Worm (Caenorhabditis elegans) whole organism, L1 larva: ENCODE measurements around the gene C45B11.6.

Experiments
- C16A3.4 ChIP-seq: fragments of 150-350 bp; optimal IDR thresholded peaks from 2 replicates; lab custom pipeline; 2014; ENCODE audit warnings: missing biosample characterization, missing genetic modification characterization
- C34B4.2 ChIP-seq: sonication (generic microtip); optimal IDR thresholded peaks from 2 replicates; lab custom pipeline; 2017; ENCODE audit warnings: mild to moderate bottlenecking, missing genetic modification characterization, missing compliant biosample characterization
- F16B12.6 ChIP-seq: fragments of 150-350 bp; optimal IDR thresholded peaks from 2 replicates; lab custom pipeline; 2014; ENCODE audit warnings: missing biosample characterization, missing genetic modification characterization
- Y116A8C.19 ChIP-seq: sonication (generic microtip); optimal IDR thresholded peaks from 2 replicates; lab custom pipeline; 2016; ENCODE audit warnings: missing compliant biosample characterization, missing genetic modification characterization, borderline replicate concordance
- aha-1 ChIP-seq: fragments of 150-350 bp; optimal IDR thresholded peaks from 2 replicates; lab custom pipeline; 2014; ENCODE audit warnings: missing biosample characterization, missing genetic modification characterization
- alr-1 ChIP-seq: fragments of 200-800 bp; sonication (Bioruptor generic); optimal IDR thresholded peaks from 2 replicates; lab custom pipeline; 2018; ENCODE audit warnings: borderline replicate concordance, mild to moderate bottlenecking, missing genetic modification characterization, missing compliant biosample characterization
- blmp-1 ChIP-seq: fragments of 150-350 bp; optimal IDR thresholded peaks from 2 replicates; lab custom pipeline; 2014; ENCODE audit warnings: missing biosample characterization, missing genetic modification characterization
- ceh-82 ChIP-seq, 3 experiments: fragments of 150-350 bp in 1 of 3; sonication (generic microtip) in 2 of 3; optimal IDR thresholded peaks; 2 replicates each; lab custom pipeline; 2014 to 2017; ENCODE audit warnings: missing biosample characterization in 3 of 3, missing genetic modification characterization in 3 of 3
- ceh-90 ChIP-seq: sonication (generic microtip); optimal IDR thresholded peaks from 2 replicates; lab custom pipeline; 2016; ENCODE audit warnings: missing genetic modification characterization, missing compliant biosample characterization
- dsc-1 ChIP-seq: sonication (generic microtip); optimal IDR thresholded peaks from 2 replicates; lab custom pipeline; 2016; ENCODE audit warnings: mild to moderate bottlenecking, missing genetic modification characterization, missing compliant biosample characterization
- efl-1 ChIP-seq, 4 experiments: fragments of 150-350 bp; optimal IDR thresholded peaks in 3 of 4; peaks in 1 of 4; 1 replicate in 1 of 4; 2 replicates in 3 of 4; lab custom pipeline; 2014; ENCODE audit warnings: missing biosample characterization in 2 of 4, missing genetic modification characterization in 2 of 4, missing genetic modification reagents in 2 of 4
- egl-13 ChIP-seq: sonication (generic microtip); optimal IDR thresholded peaks from 2 replicates; lab custom pipeline; 2016; ENCODE audit warnings: missing genotype, missing genetic modification reagents, missing genetic modification characterization, missing compliant biosample characterization
- egl-27 ChIP-seq, 2 experiments: fragments of 150-350 bp in 1 of 2; sonication (generic microtip); optimal IDR thresholded peaks; 3 replicates each; lab custom pipeline; 2017 to 2018; ENCODE audit warnings: missing biosample characterization in 2 of 2, missing genetic modification characterization in 2 of 2, missing genetic modification reagents in 2 of 2
- elt-3 ChIP-seq, 6 experiments: fragments of 150-350 bp in 1 of 6; sonication (generic microtip); optimal IDR thresholded peaks; 2 replicates each; lab custom pipeline; 2017 to 2018; ENCODE audit warnings: missing biosample characterization in 6 of 6, missing genetic modification characterization in 6 of 6, inconsistent platforms in 1 of 6
- ets-5 ChIP-seq: fragments of 200-800 bp; sonication (Bioruptor generic); IDR thresholded peaks from 2 replicates; pipeline ENCODE4 v1.3.6; 2022; ENCODE audit warnings: missing genetic modification characterization, missing compliant biosample characterization
- fkh-10 ChIP-seq: sonication (generic microtip); optimal IDR thresholded peaks from 2 replicates; lab custom pipeline; 2017; ENCODE audit warnings: missing biosample characterization, missing genetic modification reagents, missing genetic modification characterization
- fkh-4 ChIP-seq: sonication (generic microtip); optimal IDR thresholded peaks from 2 replicates; lab custom pipeline; 2016; ENCODE audit warnings: missing compliant biosample characterization, missing genetic modification characterization, borderline replicate concordance
- fos-1 ChIP-seq: fragments of 150-350 bp; optimal IDR thresholded peaks from 2 replicates; lab custom pipeline; 2014; ENCODE audit warnings: missing biosample characterization, missing genetic modification characterization
- hlh-17 ChIP-seq: fragments of 200-800 bp; sonication (Bioruptor generic); optimal IDR thresholded peaks from 2 replicates; lab custom pipeline; 2018; ENCODE audit warnings: missing genetic modification characterization, mild to moderate bottlenecking, missing compliant biosample characterization, moderate library complexity, borderline replicate concordance
- hpl-2 ChIP-seq: fragments of 150-350 bp; optimal IDR thresholded peaks from 2 replicates; lab custom pipeline; 2014; ENCODE audit warnings: missing biosample characterization, missing genetic modification reagents, missing genetic modification characterization
- irx-1 ChIP-seq: sonication (generic microtip); optimal IDR thresholded peaks from 2 replicates; lab custom pipeline; 2016; ENCODE audit warnings: missing genetic modification characterization, missing compliant biosample characterization
- lin-13 ChIP-seq: fragments of 150-350 bp; optimal IDR thresholded peaks from 2 replicates; lab custom pipeline; 2014; ENCODE audit warnings: missing biosample characterization, missing genetic modification reagents, missing genetic modification characterization
- lin-14 ChIP-seq: fragments of 200-800 bp; sonication (Bioruptor generic); optimal IDR thresholded peaks from 2 replicates; lab custom pipeline; 2018; ENCODE audit warnings: mild to moderate bottlenecking, missing genetic modification characterization, moderate library complexity, missing compliant biosample characterization
- lin-35 ChIP-seq, 2 experiments: fragments of 150-350 bp; optimal IDR thresholded peaks; 2 replicates each; lab custom pipeline; 2014; ENCODE audit warnings: missing biosample characterization in 2 of 2, missing genetic modification characterization in 2 of 2, missing genetic modification reagents in 2 of 2
- lsy-2 ChIP-seq, 2 experiments: fragments of 150-350 bp; optimal IDR thresholded peaks; 2 replicates each; lab custom pipeline; 2014; ENCODE audit warnings: missing biosample characterization in 2 of 2, missing genetic modification characterization in 2 of 2
- mab-9 ChIP-seq: fragments of 200-800 bp; sonication (Bioruptor generic); IDR thresholded peaks from 2 replicates; pipeline ENCODE4 v1.3.6; 2022; ENCODE audit warnings: missing genetic modification reagents, missing genetic modification characterization, missing compliant biosample characterization
- mdl-1 ChIP-seq, 2 experiments: fragments of 150-350 bp; optimal IDR thresholded peaks; 2 replicates each; lab custom pipeline; 2014 to 2017; ENCODE audit warnings: missing biosample characterization in 2 of 2, missing genetic modification characterization in 2 of 2, inconsistent platforms in 1 of 2
- mef-2 ChIP-seq: fragments of 150-350 bp; optimal IDR thresholded peaks from 2 replicates; lab custom pipeline; 2014; ENCODE audit warnings: missing biosample characterization, missing genetic modification characterization
- mep-1 ChIP-seq: fragments of 150-350 bp; optimal IDR thresholded peaks from 2 replicates; lab custom pipeline; 2014; ENCODE audit warnings: missing biosample characterization, missing genetic modification characterization
- nhr-11 ChIP-seq: fragments of 150-350 bp; optimal IDR thresholded peaks from 2 replicates; lab custom pipeline; 2014; ENCODE audit warnings: missing biosample characterization, missing genetic modification characterization
- nhr-19 ChIP-seq: fragments of 200-800 bp; sonication (Bioruptor generic); conservative IDR thresholded peaks from 2 replicates; pipeline ENCODE4 v1.3.6; 2022; ENCODE audit warnings: missing genetic modification characterization, missing compliant biosample characterization
- nhr-20 ChIP-seq: sonication (generic microtip); optimal IDR thresholded peaks from 2 replicates; lab custom pipeline; 2016; ENCODE audit warnings: mild to moderate bottlenecking, missing genetic modification characterization, missing compliant biosample characterization
- nhr-47 ChIP-seq: sonication (generic microtip); optimal IDR thresholded peaks from 2 replicates; lab custom pipeline; 2016; ENCODE audit warnings: mild to moderate bottlenecking, missing genetic modification characterization, moderate library complexity, missing compliant biosample characterization
- nhr-84 ChIP-seq: sonication (generic microtip); optimal IDR thresholded peaks from 2 replicates; lab custom pipeline; 2017; ENCODE audit warnings: missing biosample characterization, missing genetic modification characterization
- nhr-85 ChIP-seq: sonication (generic microtip); peaks from one replicate; lab custom pipeline; 2016; ENCODE audit warnings: missing genetic modification characterization, inconsistent platforms, missing compliant biosample characterization
- pag-3 ChIP-seq: sonication (generic microtip); optimal IDR thresholded peaks from 2 replicates; lab custom pipeline; 2017; ENCODE audit warnings: missing genetic modification characterization, mild to moderate bottlenecking, missing compliant biosample characterization, antibody characterized with exemption, borderline replicate concordance; ENCODE audit not compliant: insufficient read depth
- pqm-1 ChIP-seq: sonication (generic microtip); optimal IDR thresholded peaks from 3 replicates; lab custom pipeline; 2017; ENCODE audit warnings: missing biosample characterization, missing genetic modification characterization
- skn-1 ChIP-seq: fragments of 150-350 bp; optimal IDR thresholded peaks from 2 replicates; lab custom pipeline; 2014; ENCODE audit warnings: missing biosample characterization, missing genetic modification characterization
- snpc-4 ChIP-seq: fragments of 150-350 bp; optimal IDR thresholded peaks from 2 replicates; lab custom pipeline; 2014; ENCODE audit warnings: missing biosample characterization, missing genetic modification characterization
- snu-23 ChIP-seq: sonication (generic microtip); optimal IDR thresholded peaks from 2 replicates; lab custom pipeline; 2016; ENCODE audit warnings: missing genetic modification characterization, missing compliant biosample characterization
- sox-4 ChIP-seq: sonication (generic microtip); optimal IDR thresholded peaks from 2 replicates; lab custom pipeline; 2016; ENCODE audit warnings: missing genetic modification characterization, missing compliant biosample characterization
- sptf-1 ChIP-seq: fragments of 150-350 bp; optimal IDR thresholded peaks from 2 replicates; lab custom pipeline; 2014; ENCODE audit warnings: missing biosample characterization, missing genetic modification characterization
- sup-37 ChIP-seq: fragments of 200-800 bp; sonication (Bioruptor generic); optimal IDR thresholded peaks from 2 replicates; lab custom pipeline; 2018; ENCODE audit warnings: mild to moderate bottlenecking, missing genetic modification characterization, missing compliant biosample characterization
- tbx-2 ChIP-seq: sonication (generic microtip); optimal IDR thresholded peaks from 2 replicates; lab custom pipeline; 2016; ENCODE audit warnings: missing genetic modification characterization, missing compliant biosample characterization
- unc-130 ChIP-seq: fragments of 150-350 bp; optimal IDR thresholded peaks from 2 replicates; lab custom pipeline; 2017; ENCODE audit warnings: missing biosample characterization, missing genetic modification characterization, inconsistent platforms
- unc-62 ChIP-seq: fragments of 150-350 bp; optimal IDR thresholded peaks from 2 replicates; lab custom pipeline; 2014; ENCODE audit warnings: missing biosample characterization, missing genetic modification reagents, missing genetic modification characterization
- zag-1 ChIP-seq: fragments of 150-350 bp; optimal IDR thresholded peaks from 2 replicates; lab custom pipeline; 2014; ENCODE audit warnings: missing biosample characterization, missing genetic modification characterization
- ztf-11 ChIP-seq, 2 experiments: sonication (generic microtip); optimal IDR thresholded peaks; 2 replicates each; lab custom pipeline; 2016 to 2017; ENCODE audit warnings: missing genetic modification characterization in 2 of 2, missing biosample characterization in 1 of 2, missing compliant biosample characterization in 1 of 2

C45B11.6 gene

DNA sequence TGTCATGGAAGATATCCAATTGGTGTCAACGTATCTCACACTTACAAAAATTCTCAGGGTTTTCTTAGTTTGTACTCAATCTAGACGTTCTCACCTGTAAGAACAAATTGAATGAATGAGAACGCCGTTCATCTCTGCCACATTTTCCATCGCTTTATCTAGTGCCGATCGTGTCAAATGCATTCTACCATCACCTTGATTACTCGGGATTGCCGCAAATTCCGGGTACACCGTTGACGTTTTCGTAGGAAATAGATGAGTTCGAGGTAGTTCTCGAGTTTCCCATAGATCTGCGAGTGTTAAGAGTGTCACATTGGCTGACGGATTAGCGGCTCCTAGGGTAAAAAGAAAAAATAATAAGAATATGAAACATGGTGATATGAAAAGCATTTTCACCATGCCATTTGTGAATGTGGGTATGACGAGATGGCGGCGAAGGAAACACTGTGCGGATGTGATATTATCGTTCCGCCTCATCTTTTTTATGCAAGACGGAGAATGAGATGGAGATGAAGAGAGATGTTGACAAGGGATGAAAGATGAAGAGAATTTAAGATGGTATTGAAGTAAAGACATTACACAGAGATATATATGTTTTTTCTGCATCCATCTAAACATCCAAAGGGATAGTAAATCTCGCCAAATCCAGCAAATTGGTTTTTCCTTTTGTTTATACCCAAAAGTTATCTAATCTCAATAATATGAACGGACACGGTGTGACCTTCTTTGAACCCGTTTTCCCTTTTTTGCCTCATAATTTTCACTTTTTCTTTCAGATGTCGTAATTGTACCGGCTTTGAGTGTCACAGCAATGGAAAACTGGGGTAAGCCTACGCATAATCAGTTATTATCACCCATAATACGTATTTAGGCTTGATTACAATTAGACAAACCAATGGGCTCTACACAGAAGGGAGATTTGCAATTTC is 49.6 kb downstream of the C45B11.6 start, which contains the start of gene lact-8:
lact-8 (minus strand) TSS at position 445 of the 929 bp plus-strand sequence.
- TF ChIP-seq nhr-85 (tag; lab: Kevin White, UChicago) (no peak), F16B12.6 (no peak), nhr-20 (tag; lab: Kevin White, UChicago) (no peak), dsc-1 (tag; lab: Kevin White, UChicago) (peak; percentile 25), blmp-1 (tag; lab: Kevin White, UChicago) (peak; percentile 56), pag-3 (tag; lab: Kevin White, UChicago) (no peak), efl-1 (optimal IDR thresholded peaks at IDR 0.05; lab: Kevin White, UChicago) (no peak), efl-1 (GFP tag; optimal IDR thresholded peaks at IDR 0.05 in 1 of 2; lab: Kevin White, UChicago) (peak in 1 of 2 experiments; percentile 90), lin-14 (GFP tag; lab: Kevin White, UChicago) (peak; percentile 18), alr-1 (no peak), ztf-11 (tag; optimal IDR thresholded peaks at IDR 0.05; lab: Kevin White, UChicago) (no peak)

DNA sequence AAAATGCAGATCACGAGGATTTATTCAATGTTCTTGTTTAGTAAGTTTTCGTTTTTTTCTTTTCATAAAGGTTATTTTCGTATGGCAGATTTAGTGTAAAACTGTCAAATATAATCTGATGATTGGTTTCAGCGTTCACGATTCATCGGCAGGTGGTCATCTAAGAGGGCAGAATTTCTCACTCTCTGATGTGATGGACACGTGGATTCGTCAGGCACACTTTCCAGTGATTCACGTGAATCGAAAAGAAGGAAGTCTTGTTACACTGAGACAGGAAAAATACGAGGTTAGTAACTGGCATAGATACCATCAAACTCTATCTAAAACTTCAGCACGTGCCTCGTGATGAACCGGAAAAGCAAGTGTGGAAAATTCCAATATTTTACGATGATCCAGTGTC is 50.8 kb downstream of the C45B11.6 start:
- TF ChIP-seq pag-3 (tag; lab: Kevin White, UChicago) (no peak), mab-9 (GFP tag; lab: Robert Waterston, UW) (no peak), skn-1 (no peak), zag-1 (tag; lab: Kevin White, UChicago) (no peak), Y116A8C.19 (tag; lab: Kevin White, UChicago) (no peak), mep-1 (tag; lab: Kevin White, UChicago) (no peak), nhr-11 (no peak), fkh-10 (no peak), ets-5 (GFP tag; lab: Robert Waterston, UW) (no peak), fkh-4 (tag; lab: Kevin White, UChicago) (no peak), mdl-1 (tag; optimal IDR thresholded peaks at IDR 0.05; lab: Kevin White, UChicago) (peak in 1 of 2 experiments; percentile 22), nhr-84 (tag; lab: Kevin White, UChicago) (no peak), ceh-90 (tag; lab: Kevin White, UChicago) (no peak), hpl-2 (no peak), sup-37 (GFP tag; lab: Kevin White, UChicago) (no peak), unc-130 (tag; lab: Kevin White, UChicago) (no peak), mef-2 (tag; lab: Kevin White, UChicago) (no peak), hlh-17 (GFP tag; lab: Kevin White, UChicago) (no peak), tbx-2 (tag; lab: Kevin White, UChicago) (peak; percentile 24), alr-1 (no peak), C16A3.4 (tag; lab: Kevin White, UChicago) (no peak), fos-1 (tag; lab: Kevin White, UChicago) (no peak), lin-35 (GFP tag; optimal IDR thresholded peaks at IDR 0.05; lab: Kevin White, UChicago) (peak in 1 of 2 experiments; percentile 29), egl-27 (tag; optimal IDR thresholded peaks at IDR 0.05; lab: Kevin White, UChicago) (no peak), nhr-20 (tag; lab: Kevin White, UChicago) (peak; percentile 26), irx-1 (tag; lab: Kevin White, UChicago) (no peak), unc-62 (GFP tag; lab: Kevin White, UChicago) (no peak), elt-3 (tag; optimal IDR thresholded peaks at IDR 0.05; lab: Kevin White, UChicago) (peak in 1 of 6 experiments; percentile 28), lin-13 (GFP tag; lab: Kevin White, UChicago) (no peak), sox-4 (tag; lab: Kevin White, UChicago) (no peak), pqm-1 (tag; lab: Kevin White, UChicago) (no peak), snpc-4 (no peak), C34B4.2 (tag; lab: Kevin White, UChicago) (no peak), ceh-82 (tag; optimal IDR thresholded peaks at IDR 0.05; lab: Kevin White, UChicago) (no peak), lsy-2 (tag; optimal IDR thresholded peaks at IDR 0.05; lab: Kevin White, UChicago) (no peak), aha-1 (tag; lab: Kevin White, UChicago) (no peak), nhr-85 (tag; lab: Kevin White, UChicago) (peak; percentile 81), sptf-1 (tag; lab: Kevin White, UChicago) (no peak), nhr-19 (GFP tag; lab: Robert Waterston, UW) (no peak), nhr-47 (tag; lab: Kevin White, UChicago) (no peak), egl-13 (tag; lab: Kevin White, UChicago) (no peak), snu-23 (GFP tag; lab: Kevin White, UChicago) (no peak)
